Worm (Caenorhabditis elegans) whole organism, young adult: Measurements from ENCODE around the gene fbxa-160.
A peak's percentile ranks its signal among the peaks of the same experiment; 100 is the strongest.
"Not testable (repeated sequence)": the region's sequence is repeated elsewhere in the genome, so short reads cannot be mapped to it uniquely, and the experiment has no call there.

Experiments
- K11D2.4 ChIP-seq: fragments of 200-800 bp; sonication (Bioruptor generic); IDR thresholded peaks from 2 replicates; pipeline ENCODE4 v1.3.6; 2022; ENCODE audit warnings: missing genetic modification reagents, missing genetic modification characterization, missing compliant biosample characterization
- ama-1 ChIP-seq, 3 experiments: fragments of 150-350 bp in 1 of 3; sonication (generic microtip) in 2 of 3; optimal IDR thresholded peaks; 2 replicates each; lab custom pipeline; 2014 to 2018; ENCODE audit warnings: missing biosample characterization in 2 of 3, missing genetic modification characterization in 2 of 3, missing genetic modification reagents in 2 of 3
- atf-7 ChIP-seq: sonication (generic microtip); optimal IDR thresholded peaks from 2 replicates; lab custom pipeline; 2017; ENCODE audit warnings: mild to moderate bottlenecking, missing genetic modification characterization, missing compliant biosample characterization
- dpl-1 ChIP-seq: fragments of 150-350 bp; optimal IDR thresholded peaks from 2 replicates; lab custom pipeline; 2014; ENCODE audit warnings: missing biosample characterization, missing genetic modification reagents, missing genetic modification characterization
- efl-1 ChIP-seq: fragments of 150-350 bp; optimal IDR thresholded peaks from 2 replicates; lab custom pipeline; 2014; ENCODE audit warnings: missing biosample characterization, missing genetic modification reagents, missing genetic modification characterization
- lin-35 ChIP-seq, 3 experiments: fragments of 150-350 bp in 2 of 3; sonication (generic microtip) in 1 of 3; optimal IDR thresholded peaks; 2 replicates each; lab custom pipeline; 2014 to 2018; ENCODE audit warnings: missing biosample characterization in 3 of 3, missing genetic modification characterization in 3 of 3, missing genetic modification reagents in 3 of 3
- madf-8 ChIP-seq: fragments of 200-800 bp; sonication (Bioruptor generic); conservative IDR thresholded peaks from 2 replicates; pipeline ENCODE4 v1.3.6; 2022; ENCODE audit warnings: missing genetic modification reagents, missing genetic modification characterization, missing compliant biosample characterization
- mcd-1 ChIP-seq: fragments of 200-800 bp; sonication (Bioruptor generic); IDR thresholded peaks from 2 replicates; pipeline ENCODE4 v1.3.6; 2022; ENCODE audit warnings: missing genetic modification reagents, missing genetic modification characterization, missing compliant biosample characterization
- snpc-4 ChIP-seq, 5 experiments: fragments of 150-350 bp in 1 of 5; sonication (generic microtip) in 4 of 5; optimal IDR thresholded peaks; 2 replicates each; lab custom pipeline; 2014 to 2018; ENCODE audit warnings: missing genetic modification characterization in 5 of 5, missing biosample characterization in 3 of 5, antibody characterized with exemption in 2 of 5, mild to moderate bottlenecking in 2 of 5, missing compliant biosample characterization in 2 of 5, missing genotype in 2 of 5, moderate library complexity in 2 of 5, missing genetic modification reagents in 1 of 5
- unc-62 ChIP-seq: fragments of 150-350 bp; optimal IDR thresholded peaks from 2 replicates; lab custom pipeline; 2014; ENCODE audit warnings: missing biosample characterization, missing genetic modification reagents, missing genetic modification characterization

DNA sequence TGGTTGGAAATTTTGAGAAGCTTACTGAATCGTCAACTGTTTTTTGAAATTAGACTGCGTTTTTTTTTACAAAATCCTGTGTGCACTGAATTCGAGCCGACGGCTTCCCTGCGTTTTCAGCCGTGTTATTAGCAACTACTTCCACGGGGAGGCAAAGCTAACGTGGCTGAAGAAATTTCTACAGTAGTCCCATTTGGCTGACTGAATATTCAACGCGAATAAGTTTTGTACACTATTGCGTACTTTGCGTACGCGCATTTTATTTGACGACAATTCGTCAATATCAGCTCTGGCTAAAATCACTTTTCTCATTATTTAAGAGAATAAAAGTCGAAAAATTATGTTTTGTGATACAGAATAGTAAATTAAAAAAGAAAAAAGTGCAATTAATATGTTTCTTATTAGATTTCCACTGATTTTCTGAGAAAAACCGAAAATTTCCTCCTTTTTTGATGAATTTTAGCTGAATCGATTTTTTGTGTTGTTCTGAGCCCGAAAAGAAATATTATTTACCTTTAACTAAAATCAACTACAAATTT is 36.9 kb upstream of the fbxa-160 start:
- TF ChIP-seq mcd-1 (GFP tag; lab: Robert Waterston, UW) (peak; percentile 80), madf-8 (GFP tag; lab: Robert Waterston, UW) (peak; percentile 53)
- not testable (repeated sequence) for TF ChIP-seq lin-35 (GFP tag; optimal IDR thresholded peaks at IDR 0.05; lab: Kevin White, UChicago); snpc-4 (GFP tag; optimal IDR thresholded peaks at IDR 0.05; lab: Kevin White, UChicago); snpc-4 (tag; optimal IDR thresholded peaks at IDR 0.05; lab: Kevin White, UChicago); K11D2.4 (GFP tag; lab: Robert Waterston, UW); ama-1 (optimal IDR thresholded peaks at IDR 0.05; lab: Kevin White, UChicago); ama-1 (GFP tag; optimal IDR thresholded peaks at IDR 0.05; lab: Kevin White, UChicago); atf-7; efl-1 (GFP tag; lab: Kevin White, UChicago); unc-62; dpl-1
